Fruit fly (Drosophila melanogaster) whole organism, embryonic: Measurements from ENCODE around the gene GC2.

ENCODE experiments used
- Atf3 ChIP-seq: fragments of 200-800 bp; sonication (Bioruptor generic); optimal IDR thresholded peaks from 3 replicates; lab custom pipeline; 2016; ENCODE audit warnings: missing biosample characterization, missing genetic modification characterization
- Bdp1 ChIP-seq: fragments of 200-800 bp; sonication (Bioruptor generic); optimal IDR thresholded peaks from 3 replicates; lab custom pipeline; 2016; ENCODE audit warnings: missing biosample characterization, missing genetic modification characterization
- CG10366 ChIP-seq: fragments of 200-800 bp; sonication (Bioruptor generic); IDR thresholded peaks from 2 replicates; pipeline ENCODE4 v1.3.6; 2022; ENCODE audit warnings: missing biosample characterization, missing genetic modification characterization
- CG10565 ChIP-seq: fragments of 200-800 bp; sonication (Bioruptor generic); optimal IDR thresholded peaks from 3 replicates; lab custom pipeline; 2016; ENCODE audit warnings: missing biosample characterization, mild to moderate bottlenecking, missing genetic modification characterization
- CG10979 ChIP-seq: fragments of 200-800 bp; sonication (Bioruptor generic); optimal IDR thresholded peaks from 2 replicates; lab custom pipeline; 2018; ENCODE audit warnings: missing biosample characterization, mild to moderate bottlenecking, missing genetic modification characterization, moderate library complexity
- CG12659 ChIP-seq: fragments of 200-800 bp; sonication (Bioruptor generic); optimal IDR thresholded peaks from 3 replicates; lab custom pipeline; 2017; ENCODE audit warnings: mild to moderate bottlenecking, missing biosample characterization, missing genetic modification reagents, missing genetic modification characterization
- CG13287 ChIP-seq: fragments of 200-800 bp; sonication (Bioruptor generic); IDR thresholded peaks from 2 replicates; pipeline ENCODE4 v1.3.6; 2022; ENCODE audit warnings: missing biosample characterization, missing genetic modification characterization; ENCODE audit not compliant: partially characterized antibody
- CG13424 ChIP-seq: fragments of 200-800 bp; sonication (Bioruptor generic); optimal IDR thresholded peaks from 2 replicates; lab custom pipeline; 2019; ENCODE audit warnings: missing biosample characterization, mild to moderate bottlenecking, missing genetic modification characterization, moderate library complexity
- CG14667 ChIP-seq: fragments of 200-800 bp; sonication (Bioruptor generic); IDR thresholded peaks from 2 replicates; pipeline ENCODE4 v1.3.6; 2022; ENCODE audit warnings: missing biosample characterization, missing genetic modification characterization
- CG15011 ChIP-seq: fragments of 200-800 bp; sonication (Bioruptor generic); optimal IDR thresholded peaks from 3 replicates; lab custom pipeline; 2018; ENCODE audit warnings: missing biosample characterization, mild to moderate bottlenecking, missing genetic modification characterization
- CG15479 ChIP-seq: fragments of 200-800 bp; sonication (Bioruptor generic); optimal IDR thresholded peaks from 3 replicates; lab custom pipeline; 2019; ENCODE audit warnings: missing biosample characterization, mild to moderate bottlenecking, missing genetic modification characterization, moderate library complexity
- CG16813 ChIP-seq: fragments of 200-800 bp; sonication (Bioruptor generic); IDR thresholded peaks from 3 replicates; pipeline ENCODE4 v1.3.6; 2022; ENCODE audit warnings: missing biosample characterization, missing genetic modification characterization; ENCODE audit not compliant: partially characterized antibody
- CG17829 ChIP-seq: fragments of 200-800 bp; optimal IDR thresholded peaks from 2 replicates; lab custom pipeline; 2019; ENCODE audit warnings: missing biosample characterization, mild to moderate bottlenecking, missing genetic modification characterization, moderate library complexity
- CG18011 ChIP-seq: fragments of 200-800 bp; sonication (Bioruptor generic); optimal IDR thresholded peaks from 2 replicates; lab custom pipeline; 2017; ENCODE audit warnings: missing biosample characterization, missing genetic modification characterization, mild to moderate bottlenecking, moderate library complexity, missing genotype
- CG18599 ChIP-seq: fragments of 200-800 bp; sonication (Bioruptor generic); optimal IDR thresholded peaks from 3 replicates; lab custom pipeline; 2017; ENCODE audit warnings: missing biosample characterization, missing genetic modification characterization, mild to moderate bottlenecking, moderate library complexity, missing genetic modification reagents
- CG30020 ChIP-seq: fragments of 200-800 bp; optimal IDR thresholded peaks from 2 replicates; lab custom pipeline; 2019; ENCODE audit warnings: missing biosample characterization, mild to moderate bottlenecking, missing genetic modification characterization, moderate library complexity
- CG30431 ChIP-seq: fragments of 200-800 bp; sonication (Bioruptor generic); optimal IDR thresholded peaks from 2 replicates; lab custom pipeline; 2017; ENCODE audit warnings: missing biosample characterization, missing genetic modification characterization
- CG3163 ChIP-seq: fragments of 200-800 bp; sonication (Bioruptor generic); optimal IDR thresholded peaks from 3 replicates; lab custom pipeline; 2016; ENCODE audit warnings: missing biosample characterization, missing genetic modification characterization
- CG4617 ChIP-seq: fragments of 200-800 bp; sonication (Bioruptor generic); optimal IDR thresholded peaks from 3 replicates; lab custom pipeline; 2016; ENCODE audit warnings: missing biosample characterization, missing genetic modification characterization, borderline replicate concordance
- CG7786 ChIP-seq: fragments of 200-800 bp; sonication (Bioruptor generic); optimal IDR thresholded peaks from 2 replicates; lab custom pipeline; 2016; ENCODE audit warnings: missing biosample characterization, missing genetic modification characterization
- CG9876 ChIP-seq: fragments of 200-800 bp; sonication (Bioruptor generic); optimal IDR thresholded peaks from 2 replicates; lab custom pipeline; 2016; ENCODE audit warnings: missing biosample characterization, missing genetic modification characterization
- Dbx ChIP-seq: fragments of 200-800 bp; sonication (Bioruptor generic); IDR thresholded peaks from 3 replicates; pipeline ENCODE4 v1.3.6; 2022; ENCODE audit warnings: missing biosample characterization, missing genetic modification characterization
- Deaf1 ChIP-seq: fragments of 200-800 bp; optimal IDR thresholded peaks from 3 replicates; lab custom pipeline; 2019; ENCODE audit warnings: missing biosample characterization, mild to moderate bottlenecking, missing genetic modification characterization, moderate library complexity
- E2f2 ChIP-seq: fragments of 200-800 bp; sonication (Bioruptor generic); IDR thresholded peaks from 2 replicates; pipeline ENCODE4 v1.3.6; 2022; ENCODE audit warnings: missing biosample characterization, missing genetic modification characterization
- ERR ChIP-seq: fragments of 200-800 bp; sonication (Bioruptor generic); optimal IDR thresholded peaks from 2 replicates; lab custom pipeline; 2016; ENCODE audit warnings: missing biosample characterization, missing genetic modification characterization
- Ets65A ChIP-seq: fragments of 200-800 bp; sonication (Bioruptor generic); peaks from one replicate; lab custom pipeline; 2016; ENCODE audit warnings: missing biosample characterization, missing genetic modification characterization
- HLHmδ ChIP-seq: fragments of 200-800 bp; sonication (Bioruptor generic); optimal IDR thresholded peaks from 2 replicates; lab custom pipeline; 2018; ENCODE audit warnings: missing biosample characterization, mild to moderate bottlenecking, missing genetic modification characterization, moderate library complexity
- HmgZ ChIP-seq: fragments of 200-800 bp; sonication (Bioruptor generic); optimal IDR thresholded peaks from 2 replicates; lab custom pipeline; 2018; ENCODE audit warnings: missing biosample characterization, mild to moderate bottlenecking, missing genetic modification characterization
- Oaz ChIP-seq: fragments of 200-800 bp; sonication (Bioruptor generic); IDR thresholded peaks from 2 replicates; pipeline ENCODE4 v1.3.6; 2022; ENCODE audit warnings: missing biosample characterization, missing genetic modification characterization
- Xrp1 ChIP-seq: fragments of 200-800 bp; sonication (Bioruptor generic); IDR thresholded peaks from 2 replicates; pipeline ENCODE4 v1.3.6; 2022; ENCODE audit warnings: missing biosample characterization, missing genetic modification characterization
- bcd ChIP-seq: fragments of 200-800 bp; sonication (Bioruptor generic); optimal IDR thresholded peaks from 2 replicates; lab custom pipeline; 2017; ENCODE audit warnings: missing biosample characterization, mild to moderate bottlenecking, missing genetic modification characterization
- corto ChIP-seq: fragments of 200-800 bp; sonication (Bioruptor generic); optimal IDR thresholded peaks from 2 replicates; lab custom pipeline; 2016; ENCODE audit warnings: missing biosample characterization, mild to moderate bottlenecking, missing genetic modification characterization, moderate library complexity
- grn ChIP-seq: fragments of 200-800 bp; sonication (Bioruptor generic); optimal IDR thresholded peaks from 3 replicates; lab custom pipeline; 2017; ENCODE audit warnings: missing biosample characterization, missing genetic modification characterization
- gro ChIP-seq: fragments of 200-800 bp; sonication (Bioruptor generic); optimal IDR thresholded peaks from 2 replicates; lab custom pipeline; 2016; ENCODE audit warnings: missing biosample characterization, missing genetic modification characterization
- hb ChIP-seq: fragments of 200-800 bp; sonication (Bioruptor generic); IDR thresholded peaks from 3 replicates; pipeline ENCODE4 v1.3.6; 2022; ENCODE audit warnings: missing biosample characterization, missing genetic modification characterization; ENCODE audit not compliant: partially characterized antibody
- inv ChIP-seq: fragments of 200-800 bp; sonication (Bioruptor generic); IDR thresholded peaks from 2 replicates; pipeline ENCODE4 v1.3.6; 2022; ENCODE audit warnings: missing biosample characterization, missing genetic modification characterization; ENCODE audit not compliant: partially characterized antibody
- kay ChIP-seq: fragments of 200-800 bp; sonication (Bioruptor generic); optimal IDR thresholded peaks from 2 replicates; lab custom pipeline; 2016; ENCODE audit warnings: missing biosample characterization, missing genetic modification characterization
- ken ChIP-seq: fragments of 200-800 bp; sonication (Bioruptor generic); IDR thresholded peaks from 3 replicates; pipeline ENCODE4 v1.3.6; 2022; ENCODE audit warnings: missing biosample characterization, missing genetic modification characterization
- knrl ChIP-seq: fragments of 200-800 bp; sonication (Bioruptor generic); IDR thresholded peaks from 3 replicates; pipeline ENCODE4 v1.3.6; 2022; ENCODE audit warnings: missing biosample characterization, missing genetic modification characterization; ENCODE audit not compliant: partially characterized antibody
- lola ChIP-seq, 3 experiments: fragments of >200 bp in 2 of 3; fragments of 200-800 bp in 1 of 3; sonication (Bioruptor generic) in 1 of 3; optimal IDR thresholded peaks; 2 replicates each; lab custom pipeline; 2017 to 2019; ENCODE audit warnings: missing biosample characterization in 3 of 3, missing genetic modification characterization in 3 of 3, mild to moderate bottlenecking in 1 of 3, moderate library complexity in 1 of 3
- pzg ChIP-seq: fragments of 200-800 bp; sonication (Bioruptor generic); optimal IDR thresholded peaks from 3 replicates; lab custom pipeline; 2018; ENCODE audit warnings: missing biosample characterization, mild to moderate bottlenecking, missing genetic modification characterization, moderate library complexity
- ranshi ChIP-seq: fragments of 200-800 bp; sonication (Bioruptor generic); IDR thresholded peaks from 2 replicates; pipeline ENCODE4 v1.3.6; 2022; ENCODE audit warnings: missing biosample characterization, missing genetic modification characterization
- sens-2 ChIP-seq: fragments of 200-800 bp; sonication (Bioruptor generic); IDR thresholded peaks from 2 replicates; pipeline ENCODE4 v1.3.6; 2022; ENCODE audit warnings: missing biosample characterization, missing genetic modification characterization
- sisA ChIP-seq: fragments of 200-800 bp; sonication (Bioruptor generic); IDR thresholded peaks from 2 replicates; pipeline ENCODE4 v1.3.6; 2022; ENCODE audit warnings: missing biosample characterization, missing genetic modification characterization
- so ChIP-seq: fragments of 200-800 bp; sonication (Bioruptor generic); IDR thresholded peaks from 3 replicates; pipeline ENCODE4 v1.3.6; 2022; ENCODE audit warnings: missing biosample characterization, missing genetic modification characterization
- ssp ChIP-seq: fragments of 200-800 bp; sonication (Bioruptor generic); IDR thresholded peaks from 2 replicates; pipeline ENCODE4 v1.3.6; 2022; ENCODE audit warnings: missing biosample characterization, missing genetic modification characterization
- tap ChIP-seq: fragments of 200-800 bp; optimal IDR thresholded peaks from 3 replicates; lab custom pipeline; 2019; ENCODE audit warnings: missing biosample characterization, mild to moderate bottlenecking, missing genetic modification characterization, moderate library complexity
- tgo ChIP-seq: fragments of 200-800 bp; sonication (Bioruptor generic); IDR thresholded peaks from 3 replicates; pipeline ENCODE4 v1.3.6; 2022; ENCODE audit warnings: missing biosample characterization, missing genetic modification characterization
- tna ChIP-seq: fragments of 200-800 bp; sonication (Bioruptor generic); IDR thresholded peaks from 2 replicates; pipeline ENCODE4 v1.3.6; 2022; ENCODE audit warnings: missing biosample characterization, missing genetic modification characterization; ENCODE audit not compliant: partially characterized antibody
- zf30C ChIP-seq: fragments of 200-800 bp; sonication (Bioruptor generic); optimal IDR thresholded peaks from 3 replicates; lab custom pipeline; 2018; ENCODE audit warnings: missing biosample characterization, mild to moderate bottlenecking, missing genetic modification characterization

The GC2 gene

dm6 chr3R:11962739-11963214 is 8.7 kb upstream of the GC2 start, which contains the start of the genes CG3281 and aurA (continued):
- TF ChIP-seq tgo (GFP tag; lab: Robert Waterston, UW) (peak; percentile 49; the same call in 1 of the 3 replicates), CG30020 (tag; lab: Kevin White, UChicago) (peak; percentile 76), CG17829 (tag; lab: Kevin White, UChicago) (peak; percentile 76), Deaf1 (tag; lab: Kevin White, UChicago) (no peak), CG13424 (tag; lab: Kevin White, UChicago) (peak; percentile 79), corto (GFP tag; lab: Kevin White, UChicago) (peak; percentile 7), Oaz (GFP tag; lab: Robert Waterston, UW) (no peak), pzg (GFP tag; lab: Kevin White, UChicago) (peak; percentile 86), Dbx (GFP tag; lab: Robert Waterston, UW) (peak; percentile 74; the same call in 2 of the 3 replicates), ssp (GFP tag; lab: Robert Waterston, UW) (peak; percentile 59), CG18011 (GFP tag; lab: Kevin White, UChicago) (peak; percentile 47), CG10979 (tag; lab: Kevin White, UChicago) (peak; percentile 57), hb (peak; percentile 94), CG14667 (GFP tag; lab: Robert Waterston, UW) (no peak), tna (GFP tag; lab: Robert Waterston, UW) (peak; percentile 72), knrl (GFP tag; lab: Robert Waterston, UW) (peak; percentile 99), HmgZ (tag; lab: Kevin White, UChicago) (peak; percentile 66), grn (GFP tag; lab: Kevin White, UChicago) (peak; percentile 92), Bdp1 (GFP tag; lab: Kevin White, UChicago) (peak; percentile 47), CG3163 (GFP tag; lab: Kevin White, UChicago) (peak; percentile 48), Atf3 (peak; percentile 49), bcd (GFP tag; lab: Kevin White, UChicago) (peak; percentile 68), gro (GFP tag; lab: Kevin White, UChicago) (peak; percentile 69), CG18599 (peak; percentile 51), CG15011 (no peak), lola (GFP tag; optimal IDR thresholded peaks at IDR 0.05; lab: Kevin White, UChicago) (peak in 1 of 3 experiments; percentile 80), CG9876 (GFP tag; lab: Kevin White, UChicago) (peak; percentile 68), Xrp1 (GFP tag; lab: Robert Waterston, UW) (peak; percentile 51; the same call in 1 of the 2 replicates), CG10565 (peak; percentile 20), ranshi (GFP tag; lab: Robert Waterston, UW) (peak; percentile 25; the same call in 1 of the 2 replicates), inv (GFP tag; lab: Robert Waterston, UW) (peak; percentile 97), ERR (GFP tag; lab: Kevin White, UChicago) (peak; percentile 64), CG16813 (peak; percentile 99), CG4617 (GFP tag; lab: Kevin White, UChicago) (peak; percentile 71), CG12659 (peak; percentile 88), kay (GFP tag; lab: Kevin White, UChicago) (peak; percentile 64), ken (peak; percentile 65), CG30431 (GFP tag; lab: Kevin White, UChicago) (no peak), sisA (GFP tag; lab: Robert Waterston, UW) (peak; percentile 73), CG15479 (GFP tag; lab: Kevin White, UChicago) (no peak), sens-2 (GFP tag; lab: Robert Waterston, UW) (no peak), zf30C (GFP tag; lab: Kevin White, UChicago) (no peak), CG10366 (GFP tag; lab: Robert Waterston, UW) (peak; percentile 21; the same call in 1 of the 2 replicates), CG7786 (GFP tag; lab: Kevin White, UChicago) (peak; percentile 82), HLHmδ (GFP tag; lab: Kevin White, UChicago) (no peak), E2f2 (GFP tag; lab: Robert Waterston, UW) (peak; percentile 89), tap (tag; lab: Kevin White, UChicago) (no peak), Ets65A (peak; percentile 96), CG13287 (peak; percentile 97), so (GFP tag; lab: Robert Waterston, UW) (no peak)
